Worm (Caenorhabditis elegans): ENCODE results near the gene C18G1.6.

C18G1.6 gene

ce11 chrV:4790368-4790767 is 40.0 kb downstream of the C18G1.6 start, which contains the start of gene R02F11.12:
Gene R02F11.12, plus strand, starts transcription at chrV:4790668.
- TF ChIP-seq sox-2 (GFP tag; IDR thresholded peaks at IDR 0.05) (no peak), ceh-48 (tag; optimal IDR thresholded peaks at IDR 0.05) (no peak), zip-5 (tag; optimal IDR thresholded peaks at IDR 0.05) (no peak), ceh-24 (tag; optimal IDR thresholded peaks at IDR 0.05) (no peak), elt-2 (tag; optimal IDR thresholded peaks at IDR 0.05) (no peak), nfya-1 (tag; optimal IDR thresholded peaks at IDR 0.05) (no peak)

- TF ChIP-seq nhr-11 (tag; optimal IDR thresholded peaks at IDR 0.05), result no peak
- no peak for TF ChIP-seq ceh-30 (tag; optimal IDR thresholded peaks at IDR 0.05)
- no peak for TF ChIP-seq ztf-16 (tag; optimal IDR thresholded peaks at IDR 0.05)
- TF ChIP-seq tbx-2 (tag; optimal IDR thresholded peaks at IDR 0.05), result no peak
- no peak for TF ChIP-seq C38D4.7 (GFP tag; optimal IDR thresholded peaks at IDR 0.05)
- TF ChIP-seq elt-4 (tag; optimal IDR thresholded peaks at IDR 0.05), result no peak
- no peak for TF ChIP-seq gmeb-2 (tag; optimal IDR thresholded peaks at IDR 0.05)
- TF ChIP-seq nhr-232 (tag; optimal IDR thresholded peaks at IDR 0.05), result no peak
- TF ChIP-seq dmd-4 (tag; optimal IDR thresholded peaks at IDR 0.05; ENCODE audit: borderline replicate concordance), result no peak
- TF ChIP-seq zip-5 (tag; optimal IDR thresholded peaks at IDR 0.05), result no peak
These were observed 41.2 kb downstream of the C18G1.6 start, which contains the start of gene R02F11.11 for ce11 chrV:4791569-4791968. Gene R02F11.11, plus strand, starts transcription at chrV:4791869.

ce11 chrV:4794308-4794707 is 43.9 kb downstream of the C18G1.6 start, which contains the start of gene R02F11.2:
Gene R02F11.2, plus strand, starts transcription at chrV:4794599.
- TF ChIP-seq nhr-11 (tag; optimal IDR thresholded peaks at IDR 0.05) (no peak), elt-4 (tag; optimal IDR thresholded peaks at IDR 0.05) (no peak), fax-1 (tag; optimal IDR thresholded peaks at IDR 0.05) (no peak), ref-2 (tag; optimal IDR thresholded peaks at IDR 0.05) (no peak), sox-4 (tag; optimal IDR thresholded peaks at IDR 0.05) (no peak), pax-1 (tag; optimal IDR thresholded peaks at IDR 0.05) (no peak), mec-3 (tag; optimal IDR thresholded peaks at IDR 0.05; ENCODE audit: borderline replicate concordance) (no peak), zip-5 (tag; optimal IDR thresholded peaks at IDR 0.05) (no peak), K02D7.2 (tag; optimal IDR thresholded peaks at IDR 0.05) (no peak)

- TF ChIP-seq syd-9 (tag; optimal IDR thresholded peaks at IDR 0.05), result no peak
- TF ChIP-seq gmeb-2 (tag; optimal IDR thresholded peaks at IDR 0.05), result no peak
- TF ChIP-seq hlh-15 (tag; optimal IDR thresholded peaks at IDR 0.05), result no peak
- TF ChIP-seq nhr-232 (tag; optimal IDR thresholded peaks at IDR 0.05), result no peak
- TF ChIP-seq ztf-16 (tag; optimal IDR thresholded peaks at IDR 0.05), result no peak
- TF ChIP-seq K09A11.1 (tag; optimal IDR thresholded peaks at IDR 0.05; ENCODE audit: insufficient read depth), result no peak
- no peak for TF ChIP-seq C38D4.7 (GFP tag; optimal IDR thresholded peaks at IDR 0.05)
- no peak for TF ChIP-seq madf-2 (tag; optimal IDR thresholded peaks at IDR 0.05)
- TF ChIP-seq ceh-18 (tag; optimal IDR thresholded peaks at IDR 0.05), result no peak
- no peak for TF ChIP-seq odd-2 (tag; optimal IDR thresholded peaks at IDR 0.05)
- no peak for TF ChIP-seq ceh-2 (tag; optimal IDR thresholded peaks at IDR 0.05)
- no peak for TF ChIP-seq unc-86 (tag; optimal IDR thresholded peaks at IDR 0.05)
- TF ChIP-seq elt-4 (tag; optimal IDR thresholded peaks at IDR 0.05), result no peak
- no peak for TF ChIP-seq nhr-11 (tag; optimal IDR thresholded peaks at IDR 0.05)
- TF ChIP-seq sox-4 (tag; optimal IDR thresholded peaks at IDR 0.05), result no peak
- TF ChIP-seq elt-2 (tag; optimal IDR thresholded peaks at IDR 0.05), result no peak
- no peak for TF ChIP-seq eyg-1 (tag; optimal IDR thresholded peaks at IDR 0.05)
- TF ChIP-seq pha-4 (tag; optimal IDR thresholded peaks at IDR 0.05), result no peak
These were observed 50.4 kb downstream of the C18G1.6 start, which contains the start of gene R02F11.1 for ce11 chrV:4800794-4801193. Gene R02F11.1, plus strand, starts transcription at chrV:4801094.

ce11 chrV:4801943-4802342 is 51.5 kb downstream of the C18G1.6 start:
- TF ChIP-seq ets-4 (tag; optimal IDR thresholded peaks at IDR 0.05), result no peak
- TF ChIP-seq T23F11.4 (GFP tag; optimal IDR thresholded peaks at IDR 0.05), result no peak
- no peak for TF ChIP-seq nhr-11 (tag; optimal IDR thresholded peaks at IDR 0.05)
- no peak for TF ChIP-seq ceh-24 (tag; optimal IDR thresholded peaks at IDR 0.05)
- no peak for TF ChIP-seq K02D7.2 (tag; optimal IDR thresholded peaks at IDR 0.05)
- no peak for TF ChIP-seq ceh-14 (tag; optimal IDR thresholded peaks at IDR 0.05)
- no peak for TF ChIP-seq ceh-31 (tag; optimal IDR thresholded peaks at IDR 0.05)
- TF ChIP-seq sdc-2 (tag; optimal IDR thresholded peaks at IDR 0.05), result no peak
- no peak for TF ChIP-seq mec-3 (tag; optimal IDR thresholded peaks at IDR 0.05; ENCODE audit: borderline replicate concordance)
- no peak for TF ChIP-seq pha-4 (tag; optimal IDR thresholded peaks at IDR 0.05)
